Fruit fly (Drosophila melanogaster) whole organism, prepupa: ENCODE data around the gene Ip259.

Experiments
- CG3919 ChIP-seq: fragments of 200-800 bp; sonication (Bioruptor generic); optimal IDR thresholded peaks from 3 replicates; lab custom pipeline; 2016; ENCODE audit warnings: missing biosample characterization, missing genetic modification characterization
- CG6854 ChIP-seq: fragments of 200-800 bp; sonication (Bioruptor generic); optimal IDR thresholded peaks from 2 replicates; lab custom pipeline; 2017; ENCODE audit warnings: missing biosample characterization, mild to moderate bottlenecking, missing genetic modification characterization
- CG8632 ChIP-seq: fragments of 200-800 bp; sonication (Bioruptor generic); optimal IDR thresholded peaks from 3 replicates; lab custom pipeline; 2016; ENCODE audit warnings: missing biosample characterization, missing genetic modification characterization
- Hr39 ChIP-seq: fragments of 200-800 bp; sonication (Bioruptor generic); optimal IDR thresholded peaks from 2 replicates; lab custom pipeline; 2016; ENCODE audit warnings: missing biosample characterization, missing genetic modification characterization
- Sox14 ChIP-seq: fragments of 200-800 bp; sonication (Bioruptor generic); optimal IDR thresholded peaks from 3 replicates; lab custom pipeline; 2016; ENCODE audit warnings: missing biosample characterization, missing genetic modification characterization
- acj6 ChIP-seq: fragments of 200-800 bp; sonication (Bioruptor generic); optimal IDR thresholded peaks from 3 replicates; lab custom pipeline; 2016; ENCODE audit warnings: missing biosample characterization, missing genetic modification characterization
- cyc ChIP-seq: fragments of 200-800 bp; sonication (Bioruptor generic); optimal IDR thresholded peaks from 3 replicates; lab custom pipeline; 2016; ENCODE audit warnings: missing biosample characterization, missing genetic modification characterization
- fd59A ChIP-seq: fragments of 200-800 bp; sonication (Bioruptor generic); optimal IDR thresholded peaks from 2 replicates; lab custom pipeline; 2017; ENCODE audit warnings: missing biosample characterization, mild to moderate bottlenecking, missing genetic modification characterization, missing genetic modification reagents

DNA sequence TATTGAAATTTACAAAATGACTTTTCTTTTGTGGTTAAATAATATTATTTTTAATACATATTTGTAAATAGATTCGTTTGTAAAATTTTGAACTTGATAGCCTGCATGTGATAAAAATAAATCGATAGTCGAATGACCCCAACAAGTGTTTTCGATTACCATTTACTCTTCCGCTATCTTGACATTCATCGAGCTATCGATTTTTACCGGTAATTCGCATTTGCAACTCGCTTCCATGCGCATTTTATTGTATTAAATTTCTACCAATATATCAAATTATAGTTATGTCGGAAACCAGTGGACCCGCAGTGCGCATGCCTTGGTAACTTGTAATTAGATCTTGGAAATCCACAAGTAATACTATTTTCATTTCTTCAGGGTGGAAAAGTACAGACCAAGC is 10.8 kb downstream of the Ip259 start, which contains the start of gene RfC3:
- TF ChIP-seq CG8632 (no peak), CG3919 (GFP tag; lab: Kevin White, UChicago) (no peak), CG6854 (no peak), fd59A (no peak), Hr39 (no peak), acj6 (GFP tag; lab: Kevin White, UChicago) (no peak), cyc (GFP tag; lab: Kevin White, UChicago) (no peak), Sox14 (GFP tag; lab: Kevin White, UChicago) (no peak)
